Worm (Caenorhabditis elegans) whole organism, dauer: ENCODE measurements around the gene T24C12.1.

Experiments
- unc-62 ChIP-seq: sonication (generic microtip); optimal IDR thresholded peaks from 2 replicates; lab custom pipeline; 2017; ENCODE audit warnings: missing biosample characterization, missing genetic modification reagents, missing genetic modification characterization

T24C12.1 gene

DNA sequence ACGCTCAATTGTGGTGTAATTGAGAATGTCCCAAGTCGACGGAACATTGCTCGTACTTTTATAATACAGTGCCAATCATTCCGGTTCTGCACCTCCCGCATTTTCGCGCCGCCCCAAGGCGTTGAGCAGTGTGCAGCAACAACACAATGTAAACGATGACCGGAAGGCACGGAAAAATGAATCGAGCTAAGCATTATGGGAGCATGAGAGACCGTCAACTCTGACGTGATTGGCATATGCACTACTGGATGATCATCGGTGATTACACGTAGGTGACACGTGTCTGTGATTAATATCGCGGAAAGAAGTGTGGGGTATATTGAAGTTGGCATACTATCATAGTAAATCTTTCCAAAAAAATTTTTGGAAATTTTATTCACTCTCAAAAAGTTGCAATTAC is 5.7 kb downstream of the T24C12.1 start, which contains the start of gene T24C12.4:
TSS of gene T24C12.4 (minus strand) at position 101 of the 400 bp plus-strand sequence.
- TF ChIP-seq unc-62 (GFP tag; lab: Kevin White, UChicago): no peak

- no peak for TF ChIP-seq unc-62 (GFP tag; lab: Kevin White, UChicago)
Measured at ce11 chrX:2208391-2208790, 9.2 kb downstream of the T24C12.1 start.

ce11 chrX:2210164-2210563 is 10.9 kb downstream of the T24C12.1 start:
- no peak for TF ChIP-seq unc-62 (GFP tag; lab: Kevin White, UChicago)

ce11 chrX:2210751-2211150 is 11.5 kb downstream of the T24C12.1 start, which contains the start of gene peb-1:
Gene peb-1, plus strand, starts transcription at chrX:2211051.
- no peak for TF ChIP-seq unc-62 (GFP tag; lab: Kevin White, UChicago)

ce11 chrX:2212141-2212540 is 12.9 kb downstream of the T24C12.1 start:
- no peak for TF ChIP-seq unc-62 (GFP tag; lab: Kevin White, UChicago)

DNA sequence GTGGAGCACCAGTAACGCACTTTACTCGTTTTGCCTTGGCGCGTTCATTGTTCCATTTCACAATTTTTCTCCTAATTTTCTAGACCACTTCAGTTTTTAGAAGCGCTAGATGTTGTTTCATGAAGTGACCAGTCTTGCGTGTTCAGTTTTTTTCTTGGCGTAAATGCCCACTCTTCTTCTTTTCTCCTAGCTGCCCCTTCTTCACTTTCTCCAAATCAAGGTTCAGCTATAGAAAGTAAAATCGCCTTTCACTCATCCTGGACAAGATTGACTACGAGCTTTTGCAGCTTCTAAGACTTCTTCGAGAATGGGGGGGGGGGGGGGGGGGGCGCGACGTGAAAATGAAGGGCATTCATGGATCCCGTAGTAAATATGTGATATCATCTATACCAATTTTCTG is 13.5 kb downstream of the T24C12.1 start:
- TF ChIP-seq unc-62 (GFP tag; lab: Kevin White, UChicago): no peak

DNA sequence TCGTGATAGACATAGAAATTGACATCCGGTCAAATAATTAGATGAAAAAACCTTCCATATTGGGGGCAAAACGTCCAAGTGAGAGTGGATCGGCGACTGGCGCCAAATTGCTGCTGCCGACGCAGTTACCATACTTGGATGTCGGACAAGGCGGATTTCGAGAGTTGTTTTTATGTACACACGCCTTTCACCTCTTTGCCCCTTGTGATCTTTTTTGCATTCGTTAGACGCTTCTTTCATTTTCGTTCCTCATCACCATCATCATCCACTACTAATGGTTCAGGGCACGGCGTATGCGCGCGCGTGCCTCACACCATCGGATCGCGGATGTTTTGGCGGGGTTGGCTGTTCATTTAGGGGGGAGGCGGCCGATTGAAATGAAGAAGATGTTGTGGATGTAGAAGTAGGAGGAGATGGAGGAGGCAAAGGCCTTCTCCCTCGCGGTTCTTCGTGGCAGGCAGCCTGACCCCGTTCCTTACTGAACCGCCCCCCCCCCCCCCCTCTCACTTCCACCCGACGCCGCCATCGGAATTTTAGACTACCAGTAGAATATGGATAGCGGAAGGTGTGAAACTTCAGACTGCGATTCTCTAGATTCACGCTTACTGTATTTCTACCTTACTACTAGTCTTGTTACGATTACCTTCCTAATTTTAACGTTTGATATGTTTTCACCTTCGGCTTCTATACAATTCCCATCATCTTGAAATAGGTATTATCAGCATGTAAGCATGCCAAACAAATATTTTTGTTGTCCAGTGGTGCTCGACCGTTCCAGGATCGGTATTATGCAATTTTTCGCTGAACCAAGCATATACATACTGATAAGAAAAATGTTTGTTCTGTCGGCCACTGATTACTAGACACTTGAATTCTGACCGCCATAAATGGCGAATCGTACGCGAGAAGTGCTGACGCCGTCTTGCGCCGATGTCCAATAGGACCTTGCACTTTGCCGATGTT is 14.4 kb downstream of the T24C12.1 start:
- no peak for TF ChIP-seq unc-62 (GFP tag; lab: Kevin White, UChicago)

DNA sequence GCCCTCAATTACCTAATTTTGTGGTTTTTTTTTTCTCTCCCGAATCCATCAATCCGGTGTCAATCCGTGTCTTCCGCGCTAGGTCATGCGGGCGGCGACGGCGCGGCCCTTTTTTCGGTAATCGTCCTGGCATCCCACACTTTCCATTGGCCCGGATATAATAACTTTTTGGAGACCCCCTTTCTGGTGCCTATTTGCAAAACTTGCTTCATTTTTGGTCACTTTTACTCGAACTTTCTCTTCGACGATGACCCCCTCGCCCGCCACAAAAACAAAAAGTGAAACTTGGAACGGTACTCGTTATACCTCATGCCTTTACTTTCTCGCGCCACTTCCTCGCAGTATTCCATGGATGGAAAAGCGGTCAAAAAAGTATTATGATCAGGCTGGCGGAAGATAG is 15.2 kb downstream of the T24C12.1 start:
- TF ChIP-seq unc-62 (GFP tag; lab: Kevin White, UChicago): no peak

DNA sequence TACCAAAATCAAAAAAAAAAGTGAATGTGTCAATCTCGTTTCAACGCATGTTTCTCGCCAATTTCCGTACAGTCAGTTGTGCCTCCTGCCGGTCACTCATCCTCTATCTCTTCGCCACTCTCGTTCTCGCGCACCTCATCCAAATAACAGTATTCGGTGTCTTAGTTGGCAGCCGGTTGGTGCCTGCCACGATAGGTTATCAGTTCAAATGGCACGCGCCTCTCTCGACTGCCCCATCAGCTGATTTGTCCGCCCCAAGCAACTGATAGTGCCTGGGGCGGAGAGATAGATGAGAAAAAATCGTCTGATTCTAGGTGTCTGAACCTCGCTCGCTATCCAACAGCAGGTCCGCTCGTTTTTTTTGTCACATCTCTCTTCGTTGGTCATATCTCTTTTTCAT is 15.9 kb downstream of the T24C12.1 start:
- TF ChIP-seq unc-62 (GFP tag; lab: Kevin White, UChicago): no peak

DNA sequence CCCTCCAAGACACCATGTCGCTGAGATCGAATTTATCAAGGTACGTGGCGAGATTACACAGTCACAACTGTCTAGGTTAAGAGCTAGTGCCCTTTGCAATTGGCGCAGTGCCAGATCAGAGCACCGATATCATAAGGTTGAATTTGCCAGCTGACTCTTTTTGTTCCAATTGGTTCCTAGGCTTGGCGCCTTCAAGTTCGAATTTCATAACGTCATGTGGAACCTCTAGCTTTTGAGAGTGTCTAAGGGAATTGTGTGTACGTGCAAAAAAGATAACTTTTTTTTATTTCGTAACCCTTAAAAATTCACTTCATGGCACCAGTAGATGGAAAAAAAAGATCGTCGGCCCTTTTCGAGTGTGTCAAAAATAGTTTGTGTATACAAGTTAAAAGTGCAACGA is 17.0 kb downstream of the T24C12.1 start:
- no peak for TF ChIP-seq unc-62 (GFP tag; lab: Kevin White, UChicago)

ce11 chrX:2216662-2217061 is 17.4 kb downstream of the T24C12.1 start:
- no peak for TF ChIP-seq unc-62 (GFP tag; lab: Kevin White, UChicago)

DNA sequence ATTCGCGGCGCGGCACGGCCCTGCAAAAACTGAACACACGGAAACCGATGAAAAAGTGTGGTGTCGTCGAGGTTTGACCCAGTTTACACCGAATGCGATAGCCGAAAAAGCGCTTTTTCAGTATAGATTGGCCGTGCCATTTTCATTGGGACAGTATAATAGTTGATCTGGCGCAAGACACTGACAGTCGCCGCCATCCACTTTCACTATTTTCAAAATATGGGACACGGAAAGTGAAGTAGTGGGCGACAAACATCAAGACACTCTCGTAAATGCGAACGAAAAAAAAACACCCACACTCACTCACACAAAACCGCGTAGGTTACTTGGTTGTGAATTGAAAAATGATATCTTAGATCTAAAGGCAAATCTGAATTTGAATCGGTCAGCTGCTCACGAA is 19.8 kb downstream of the T24C12.1 start:
- no peak for TF ChIP-seq unc-62 (GFP tag; lab: Kevin White, UChicago)

DNA sequence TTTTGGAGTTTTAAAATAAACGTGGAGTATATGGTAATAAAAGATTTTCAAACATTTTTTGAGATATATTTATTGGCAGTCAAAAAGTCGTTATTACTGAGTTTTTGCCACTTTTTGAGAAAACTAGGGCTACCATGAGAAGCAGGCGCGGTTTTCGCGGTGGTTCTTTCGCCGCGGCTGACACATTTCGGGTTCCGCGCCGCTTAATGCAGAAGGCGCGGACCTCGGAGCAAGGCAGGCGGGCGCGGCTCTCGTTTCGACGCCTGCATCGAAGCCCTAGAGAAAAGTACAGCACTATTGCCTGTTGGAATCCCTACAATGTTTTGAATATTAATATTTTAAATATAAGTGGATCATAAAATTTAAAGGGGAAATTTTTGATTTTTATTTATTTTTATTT is 20.2 kb downstream of the T24C12.1 start:
- TF ChIP-seq unc-62 (GFP tag; lab: Kevin White, UChicago): no peak

DNA sequence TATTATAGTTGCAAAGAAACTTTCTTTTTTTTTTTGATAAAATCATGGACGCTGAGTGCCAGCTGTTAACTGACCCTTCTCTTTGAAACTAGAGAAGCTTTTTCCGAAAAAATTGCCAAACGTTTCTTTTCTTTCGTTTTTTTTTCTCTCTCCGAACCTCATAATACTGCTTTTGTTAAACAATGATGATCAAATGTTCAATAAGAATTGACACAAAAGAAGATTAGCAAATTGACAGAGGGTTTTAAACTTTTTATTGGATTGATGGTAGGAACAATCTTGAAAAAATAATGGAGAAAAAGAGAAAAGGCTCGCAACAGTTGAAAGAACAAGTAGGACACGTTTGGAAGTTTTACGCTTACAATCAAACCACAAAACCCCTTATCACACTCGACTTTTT is 21.6 kb downstream of the T24C12.1 start, which contains the start of gene hex-1:
TSS of gene hex-1 (plus strand) at position 301 of the 400 bp plus-strand sequence.
- no peak for TF ChIP-seq unc-62 (GFP tag; lab: Kevin White, UChicago)

DNA sequence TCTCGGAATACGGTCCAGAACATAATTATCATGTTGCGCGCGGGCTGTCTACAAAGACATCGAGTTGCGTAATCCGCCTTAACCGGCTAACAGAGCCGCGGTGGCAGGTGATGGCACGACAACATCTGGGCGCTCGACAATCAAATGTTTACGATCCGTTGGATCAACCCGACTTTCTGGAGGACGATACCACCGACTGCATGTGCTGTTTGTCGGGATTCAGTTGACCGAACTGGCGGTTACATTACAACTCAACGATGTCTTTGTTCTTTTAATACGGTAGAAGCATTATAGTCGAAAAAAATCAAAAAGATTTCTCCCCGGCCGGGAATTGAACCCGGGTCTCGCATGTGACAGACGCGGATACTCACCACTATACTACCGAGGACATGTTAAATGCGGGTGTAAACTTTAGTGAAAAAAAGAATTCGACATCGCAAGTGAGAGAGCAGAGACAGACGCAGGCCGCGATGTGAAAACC is 27.7 kb downstream of the T24C12.1 start:
- no peak for TF ChIP-seq unc-62 (GFP tag; lab: Kevin White, UChicago)

DNA sequence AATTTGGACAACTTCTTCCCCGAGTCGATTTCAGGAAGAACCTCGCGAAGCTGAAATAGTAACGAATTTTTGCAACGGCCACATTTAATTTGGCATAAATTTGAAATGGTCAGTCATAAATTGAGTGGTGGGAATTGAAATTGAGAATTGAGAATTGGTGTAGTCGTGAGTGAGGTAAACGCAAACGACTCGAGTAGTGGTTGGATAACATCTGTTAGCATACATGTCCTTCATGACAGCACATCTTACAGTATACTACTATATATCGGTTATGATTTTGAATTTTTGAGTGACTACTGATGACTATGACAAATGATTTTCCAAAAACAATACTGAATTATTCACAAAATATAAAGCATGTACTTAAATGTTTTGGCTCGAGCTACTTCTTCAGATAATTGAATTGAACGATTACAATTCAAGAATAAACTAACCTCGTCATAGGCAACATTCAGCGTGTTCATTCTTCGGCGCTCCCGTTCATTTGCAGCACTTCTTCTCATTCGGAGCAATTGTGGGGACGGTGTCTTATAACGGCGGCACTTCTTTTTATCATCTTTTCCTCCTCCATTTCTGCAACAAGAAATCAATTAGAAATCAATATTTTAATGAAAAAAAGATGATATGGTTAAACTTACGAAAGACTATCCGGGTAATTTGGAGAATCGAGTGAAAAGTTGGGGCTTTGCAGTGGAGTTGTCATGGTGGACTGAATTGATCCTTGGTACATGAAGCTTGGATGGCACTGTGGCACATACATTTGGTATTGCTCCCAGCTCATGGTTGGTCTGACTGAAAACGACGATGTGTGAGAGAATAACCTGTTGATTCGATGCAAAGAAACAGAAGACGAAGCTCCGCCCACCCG is 30.3 kb downstream of the T24C12.1 start, which contains the start of gene lin-32:
TSS of gene lin-32 (minus strand) at position 818 of the 868 bp plus-strand sequence.
- no peak for TF ChIP-seq unc-62 (GFP tag; lab: Kevin White, UChicago)
